Fruit fly (Drosophila melanogaster): ENCODE results near the gene Ndc80.

DNA sequence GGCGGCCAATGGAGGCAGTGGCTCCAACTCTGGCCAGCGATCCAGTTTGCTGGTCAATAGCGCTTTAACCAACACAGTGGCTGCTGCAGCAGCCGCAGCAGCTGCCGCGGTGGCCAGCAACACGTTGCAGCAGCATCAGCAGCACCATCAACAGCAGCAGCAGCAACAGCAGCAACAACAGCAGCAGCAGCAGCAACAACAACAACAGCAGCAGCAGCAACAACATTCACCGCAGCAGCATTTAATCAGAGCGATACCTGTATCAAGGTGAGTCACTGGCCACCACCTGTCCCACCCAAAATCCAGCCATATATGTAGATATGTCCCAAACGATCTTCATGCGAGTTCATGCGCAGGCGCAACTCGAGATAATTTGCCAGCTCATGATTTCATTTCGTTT lies 37.9 kb upstream of the Ndc80 start:
- TF ChIP-seq CG8478 (optimal IDR thresholded peaks at IDR 0.05) (no peak), pan (optimal IDR thresholded peaks at IDR 0.05) (no peak), EcR (GFP tag; optimal IDR thresholded peaks at IDR 0.05) (no peak), psq (optimal IDR thresholded peaks at IDR 0.05) (no peak), Dll (optimal IDR thresholded peaks at IDR 0.05) (no peak), usp (GFP tag; optimal IDR thresholded peaks at IDR 0.05) (no peak)
